Worm (Caenorhabditis elegans) whole organism, L1 larva: Measurements from ENCODE around the gene F46C5.9.

Source experiments
- C04F5.9 ChIP-seq: sonication (generic microtip); optimal IDR thresholded peaks from 2 replicates; lab custom pipeline; 2016; ENCODE audit warnings: missing genetic modification characterization, missing compliant biosample characterization
- C16A3.4 ChIP-seq: fragments of 150-350 bp; optimal IDR thresholded peaks from 2 replicates; lab custom pipeline; 2014; ENCODE audit warnings: missing biosample characterization, missing genetic modification characterization
- C34B4.2 ChIP-seq: sonication (generic microtip); optimal IDR thresholded peaks from 2 replicates; lab custom pipeline; 2017; ENCODE audit warnings: mild to moderate bottlenecking, missing genetic modification characterization, missing compliant biosample characterization
- Y116A8C.19 ChIP-seq: sonication (generic microtip); optimal IDR thresholded peaks from 2 replicates; lab custom pipeline; 2016; ENCODE audit warnings: missing compliant biosample characterization, missing genetic modification characterization, borderline replicate concordance
- aly-2 ChIP-seq: fragments of 150-350 bp; optimal IDR thresholded peaks from 2 replicates; lab custom pipeline; 2014; ENCODE audit warnings: missing biosample characterization, missing genetic modification characterization
- blmp-1 ChIP-seq: fragments of 150-350 bp; optimal IDR thresholded peaks from 2 replicates; lab custom pipeline; 2014; ENCODE audit warnings: missing biosample characterization, missing genetic modification characterization
- ces-1 ChIP-seq: fragments of 150-350 bp; optimal IDR thresholded peaks from 2 replicates; lab custom pipeline; 2014; ENCODE audit warnings: missing biosample characterization, missing genetic modification reagents, missing genetic modification characterization
- dpl-1 ChIP-seq, 3 experiments: fragments of 150-350 bp in 2 of 3; sonication (generic microtip) in 1 of 3; optimal IDR thresholded peaks; 2 replicates each; lab custom pipeline; 2014 to 2017; ENCODE audit warnings: missing biosample characterization in 3 of 3, missing genetic modification characterization in 3 of 3, missing genetic modification reagents in 3 of 3
- efl-1 ChIP-seq, 4 experiments: fragments of 150-350 bp; optimal IDR thresholded peaks in 3 of 4; peaks in 1 of 4; 1 replicate in 1 of 4; 2 replicates in 3 of 4; lab custom pipeline; 2014; ENCODE audit warnings: missing biosample characterization in 2 of 4, missing genetic modification characterization in 2 of 4, missing genetic modification reagents in 2 of 4
- egl-27 ChIP-seq, 2 experiments: fragments of 150-350 bp in 1 of 2; sonication (generic microtip); optimal IDR thresholded peaks; 3 replicates each; lab custom pipeline; 2017 to 2018; ENCODE audit warnings: missing biosample characterization in 2 of 2, missing genetic modification characterization in 2 of 2, missing genetic modification reagents in 2 of 2
- elt-3 ChIP-seq, 6 experiments: fragments of 150-350 bp in 1 of 6; sonication (generic microtip); optimal IDR thresholded peaks; 2 replicates each; lab custom pipeline; 2017 to 2018; ENCODE audit warnings: missing biosample characterization in 6 of 6, missing genetic modification characterization in 6 of 6, inconsistent platforms in 1 of 6
- grh-1 ChIP-seq: fragments of 200-800 bp; sonication (Bioruptor generic); IDR thresholded peaks from 2 replicates; pipeline ENCODE4 v1.3.6; 2022; ENCODE audit warnings: missing genetic modification reagents, missing genetic modification characterization, missing compliant biosample characterization
- hlh-4 ChIP-seq: sonication (generic microtip); optimal IDR thresholded peaks from 2 replicates; lab custom pipeline; 2016; ENCODE audit warnings: mild to moderate bottlenecking, missing genetic modification characterization, missing compliant biosample characterization
- isw-1 ChIP-seq: fragments of 200-800 bp; sonication (Bioruptor generic); IDR thresholded peaks from 2 replicates; pipeline ENCODE4 v1.3.6; 2022; ENCODE audit warnings: missing genetic modification characterization, missing compliant biosample characterization
- jun-1 ChIP-seq: fragments of 150-350 bp; optimal IDR thresholded peaks from 2 replicates; lab custom pipeline; 2014; ENCODE audit warnings: missing biosample characterization, missing genetic modification reagents, missing genetic modification characterization
- lin-14 ChIP-seq: fragments of 200-800 bp; sonication (Bioruptor generic); optimal IDR thresholded peaks from 2 replicates; lab custom pipeline; 2018; ENCODE audit warnings: mild to moderate bottlenecking, missing genetic modification characterization, moderate library complexity, missing compliant biosample characterization
- lin-35 ChIP-seq, 2 experiments: fragments of 150-350 bp; optimal IDR thresholded peaks; 2 replicates each; lab custom pipeline; 2014; ENCODE audit warnings: missing biosample characterization in 2 of 2, missing genetic modification characterization in 2 of 2, missing genetic modification reagents in 2 of 2
- lsy-2 ChIP-seq, 2 experiments: fragments of 150-350 bp; optimal IDR thresholded peaks; 2 replicates each; lab custom pipeline; 2014; ENCODE audit warnings: missing biosample characterization in 2 of 2, missing genetic modification characterization in 2 of 2
- mab-9 ChIP-seq: fragments of 200-800 bp; sonication (Bioruptor generic); IDR thresholded peaks from 2 replicates; pipeline ENCODE4 v1.3.6; 2022; ENCODE audit warnings: missing genetic modification reagents, missing genetic modification characterization, missing compliant biosample characterization
- mdl-1 ChIP-seq, 2 experiments: fragments of 150-350 bp; optimal IDR thresholded peaks; 2 replicates each; lab custom pipeline; 2014 to 2017; ENCODE audit warnings: missing biosample characterization in 2 of 2, missing genetic modification characterization in 2 of 2, inconsistent platforms in 1 of 2
- mef-2 ChIP-seq: fragments of 150-350 bp; optimal IDR thresholded peaks from 2 replicates; lab custom pipeline; 2014; ENCODE audit warnings: missing biosample characterization, missing genetic modification characterization
- mep-1 ChIP-seq: fragments of 150-350 bp; optimal IDR thresholded peaks from 2 replicates; lab custom pipeline; 2014; ENCODE audit warnings: missing biosample characterization, missing genetic modification characterization
- nhr-11 ChIP-seq: fragments of 150-350 bp; optimal IDR thresholded peaks from 2 replicates; lab custom pipeline; 2014; ENCODE audit warnings: missing biosample characterization, missing genetic modification characterization
- nhr-19 ChIP-seq: fragments of 200-800 bp; sonication (Bioruptor generic); conservative IDR thresholded peaks from 2 replicates; pipeline ENCODE4 v1.3.6; 2022; ENCODE audit warnings: missing genetic modification characterization, missing compliant biosample characterization
- nhr-20 ChIP-seq: sonication (generic microtip); optimal IDR thresholded peaks from 2 replicates; lab custom pipeline; 2016; ENCODE audit warnings: mild to moderate bottlenecking, missing genetic modification characterization, missing compliant biosample characterization
- nhr-28 ChIP-seq: fragments of 150-350 bp; optimal IDR thresholded peaks from 2 replicates; lab custom pipeline; 2014; ENCODE audit warnings: missing biosample characterization, missing genetic modification characterization
- nhr-47 ChIP-seq: sonication (generic microtip); optimal IDR thresholded peaks from 2 replicates; lab custom pipeline; 2016; ENCODE audit warnings: mild to moderate bottlenecking, missing genetic modification characterization, moderate library complexity, missing compliant biosample characterization
- nhr-71 ChIP-seq: sonication (generic microtip); optimal IDR thresholded peaks from 2 replicates; lab custom pipeline; 2016; ENCODE audit warnings: mild to moderate bottlenecking, missing genetic modification characterization, moderate library complexity, missing compliant biosample characterization
- nhr-76 ChIP-seq: sonication (generic microtip); optimal IDR thresholded peaks from 2 replicates; lab custom pipeline; 2017; ENCODE audit warnings: missing biosample characterization, missing genetic modification characterization
- nhr-84 ChIP-seq: sonication (generic microtip); optimal IDR thresholded peaks from 2 replicates; lab custom pipeline; 2017; ENCODE audit warnings: missing biosample characterization, missing genetic modification characterization
- nhr-85 ChIP-seq: sonication (generic microtip); peaks from one replicate; lab custom pipeline; 2016; ENCODE audit warnings: missing genetic modification characterization, inconsistent platforms, missing compliant biosample characterization
- nhr-90 ChIP-seq: sonication (generic microtip); optimal IDR thresholded peaks from 2 replicates; lab custom pipeline; 2016; ENCODE audit warnings: mild to moderate bottlenecking, missing genetic modification characterization, missing compliant biosample characterization; ENCODE audit not compliant: poor library complexity
- pax-3 ChIP-seq: fragments of 200-800 bp; sonication (Bioruptor generic); optimal IDR thresholded peaks from 2 replicates; lab custom pipeline; 2018; ENCODE audit warnings: mild to moderate bottlenecking, missing genetic modification characterization, moderate library complexity, missing compliant biosample characterization
- pqm-1 ChIP-seq: sonication (generic microtip); optimal IDR thresholded peaks from 3 replicates; lab custom pipeline; 2017; ENCODE audit warnings: missing biosample characterization, missing genetic modification characterization
- snu-23 ChIP-seq: sonication (generic microtip); optimal IDR thresholded peaks from 2 replicates; lab custom pipeline; 2016; ENCODE audit warnings: missing genetic modification characterization, missing compliant biosample characterization
- tbx-2 ChIP-seq: sonication (generic microtip); optimal IDR thresholded peaks from 2 replicates; lab custom pipeline; 2016; ENCODE audit warnings: missing genetic modification characterization, missing compliant biosample characterization
- unc-130 ChIP-seq: fragments of 150-350 bp; optimal IDR thresholded peaks from 2 replicates; lab custom pipeline; 2017; ENCODE audit warnings: missing biosample characterization, missing genetic modification characterization, inconsistent platforms
- vab-15 ChIP-seq: sonication (generic microtip); optimal IDR thresholded peaks from 2 replicates; lab custom pipeline; 2017; ENCODE audit warnings: missing genotype, mild to moderate bottlenecking, missing genetic modification characterization, missing compliant biosample characterization
- zag-1 ChIP-seq: fragments of 150-350 bp; optimal IDR thresholded peaks from 2 replicates; lab custom pipeline; 2014; ENCODE audit warnings: missing biosample characterization, missing genetic modification characterization
- zip-4 ChIP-seq: fragments of 200-800 bp; sonication (Bioruptor generic); optimal IDR thresholded peaks from 2 replicates; lab custom pipeline; 2018; ENCODE audit warnings: mild to moderate bottlenecking, missing genetic modification characterization, moderate library complexity, missing compliant biosample characterization
- ztf-11 ChIP-seq, 2 experiments: sonication (generic microtip); optimal IDR thresholded peaks; 2 replicates each; lab custom pipeline; 2016 to 2017; ENCODE audit warnings: missing genetic modification characterization in 2 of 2, missing biosample characterization in 1 of 2, missing compliant biosample characterization in 1 of 2

The F46C5.9 gene

DNA sequence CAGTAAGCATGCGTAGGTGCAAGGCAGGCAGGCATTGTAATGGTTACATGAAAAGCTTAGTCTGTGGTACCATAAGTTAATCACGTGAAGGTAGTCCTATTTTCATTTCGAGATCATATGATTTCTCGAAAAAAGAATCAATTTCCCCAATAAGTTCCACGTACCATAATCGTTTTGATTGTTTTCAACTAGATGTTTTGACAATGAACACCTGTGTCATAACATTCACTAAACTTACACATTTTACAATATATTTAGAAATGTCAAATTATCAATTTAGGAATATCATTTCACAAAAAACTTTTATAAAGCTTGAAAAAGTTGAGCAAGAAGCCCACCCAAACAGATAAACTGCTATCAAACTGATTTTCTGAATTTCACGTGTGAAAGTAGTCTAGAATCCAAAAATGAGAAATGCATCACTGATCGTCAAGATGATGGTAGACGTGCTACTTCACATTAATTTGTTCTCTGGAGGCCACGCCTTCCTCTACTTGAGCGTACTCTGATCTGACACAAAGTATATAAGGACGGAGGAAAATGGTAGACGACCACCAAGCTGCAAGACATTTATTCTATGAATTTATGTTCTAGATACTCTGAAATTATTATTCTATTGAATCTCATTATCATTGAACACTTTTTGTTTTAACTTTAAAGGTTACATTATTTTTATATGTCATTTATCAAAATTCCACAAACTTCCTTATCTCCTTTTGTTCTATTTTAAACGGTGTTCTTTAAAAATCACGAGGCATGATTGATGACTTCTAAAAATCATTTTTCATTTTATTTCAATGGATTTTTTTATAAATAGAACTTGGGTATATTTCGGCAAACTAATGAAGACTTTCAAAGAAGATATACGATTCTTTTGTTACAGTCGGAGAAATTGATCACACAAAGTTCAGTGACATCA lies 8.7 kb upstream of the F46C5.9 start, which contains the start of gene F46C5.10:
F46C5.10 (minus strand) TSS at position 51 of the 919 bp plus-strand sequence.
- peak in 3 of 6 experiments; percentile 17 to 46 (median 17) for TF ChIP-seq elt-3 (tag; optimal IDR thresholded peaks at IDR 0.05; lab: Kevin White, UChicago)
- no peak for TF ChIP-seq pqm-1 (tag; lab: Kevin White, UChicago)
- peak in 1 of 2 experiments; percentile 23 for TF ChIP-seq lsy-2 (tag; optimal IDR thresholded peaks at IDR 0.05; lab: Kevin White, UChicago)
- TF ChIP-seq nhr-71: peak; percentile 58
- peak; percentile 55 for TF ChIP-seq nhr-20
- peak; percentile 67 for TF ChIP-seq nhr-90 (tag; lab: Kevin White, UChicago)
- peak; percentile 5 for TF ChIP-seq mep-1
- peak; percentile 87 for TF ChIP-seq nhr-19 (GFP tag; lab: Robert Waterston, UW)
- no peak for TF ChIP-seq blmp-1 (tag; lab: Kevin White, UChicago)
- peak in 1 of 2 experiments; percentile 33 for TF ChIP-seq lin-35 (GFP tag; optimal IDR thresholded peaks at IDR 0.05; lab: Kevin White, UChicago)
- peak; percentile 25 for TF ChIP-seq tbx-2 (tag; lab: Kevin White, UChicago)
- peak; percentile 6 for TF ChIP-seq snu-23 (GFP tag; lab: Kevin White, UChicago)
- no peak for TF ChIP-seq efl-1 (optimal IDR thresholded peaks at IDR 0.05; lab: Kevin White, UChicago)
- TF ChIP-seq efl-1 (GFP tag; optimal IDR thresholded peaks at IDR 0.05 in 1 of 2; lab: Kevin White, UChicago): peak in 1 of 2 experiments; percentile 67
- no peak for TF ChIP-seq dpl-1 (GFP tag; optimal IDR thresholded peaks at IDR 0.05; lab: Kevin White, UChicago)
- peak; percentile 88 for TF ChIP-seq nhr-85 (tag; lab: Kevin White, UChicago)
- TF ChIP-seq aly-2 (tag; lab: Kevin White, UChicago): no peak
- no peak for TF ChIP-seq nhr-76 (tag; lab: Kevin White, UChicago)
- TF ChIP-seq nhr-47: peak; percentile 27
- no peak for TF ChIP-seq mef-2
- TF ChIP-seq, all 84 proteins: peak for 13

DNA sequence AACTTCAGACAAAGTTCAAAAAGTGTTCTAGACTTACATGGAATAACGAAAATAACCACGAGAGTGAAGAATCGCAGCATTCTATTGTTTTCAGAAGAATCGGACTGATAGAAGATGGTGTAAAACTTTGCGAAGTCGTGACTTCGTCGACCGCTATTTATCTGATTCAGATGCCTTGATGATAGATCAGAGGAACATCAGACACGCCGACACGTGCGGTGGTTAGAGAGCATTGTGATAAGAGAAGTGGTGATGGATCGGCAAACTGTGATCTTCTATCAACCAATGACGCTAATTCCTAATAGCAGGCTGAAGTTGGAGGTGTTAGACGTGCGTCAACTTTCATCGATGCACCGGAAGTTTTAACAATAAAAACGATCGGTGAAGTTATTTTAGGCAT lies 7.7 kb upstream of the F46C5.9 start:
- TF ChIP-seq unc-130 (tag; lab: Kevin White, UChicago): peak; percentile 30
- 0 out of 2 replicates have a peak, but pooled peaks have one; percentile 8 for TF ChIP-seq grh-1
- no peak for TF ChIP-seq egl-27 (tag; optimal IDR thresholded peaks at IDR 0.05; lab: Kevin White, UChicago)
- TF ChIP-seq zag-1 (tag; lab: Kevin White, UChicago): no peak
- peak; percentile 71 for TF ChIP-seq nhr-20
- TF ChIP-seq nhr-19 (GFP tag; lab: Robert Waterston, UW): peak; percentile 72
- TF ChIP-seq lin-14: peak; percentile 75
- no peak for TF ChIP-seq jun-1 (tag; lab: Kevin White, UChicago)
- TF ChIP-seq mab-9 (GFP tag; lab: Robert Waterston, UW): no peak
- TF ChIP-seq Y116A8C.19: no peak
- TF ChIP-seq nhr-71: peak; percentile 75
- TF ChIP-seq nhr-28 (tag; lab: Kevin White, UChicago): no peak
- TF ChIP-seq zip-4 (GFP tag; lab: Kevin White, UChicago): no peak
- TF ChIP-seq tbx-2 (tag; lab: Kevin White, UChicago): peak; percentile 51
- TF ChIP-seq snu-23 (GFP tag; lab: Kevin White, UChicago): peak; percentile 44
- TF ChIP-seq ztf-11 (tag; optimal IDR thresholded peaks at IDR 0.05; lab: Kevin White, UChicago): no peak
- peak; percentile 30 for TF ChIP-seq nhr-47
- TF ChIP-seq elt-3 (tag; optimal IDR thresholded peaks at IDR 0.05; lab: Kevin White, UChicago): peak in 5 of 6 experiments; percentile 57 to 95 (median 80)
- TF ChIP-seq mdl-1 (tag; optimal IDR thresholded peaks at IDR 0.05; lab: Kevin White, UChicago): peak in 1 of 2 experiments; percentile 71
- no peak for TF ChIP-seq isw-1 (GFP tag; lab: Robert Waterston, UW)
- TF ChIP-seq nhr-85 (tag; lab: Kevin White, UChicago): peak; percentile 96
- TF ChIP-seq hlh-4 (tag; lab: Kevin White, UChicago): no peak
- TF ChIP-seq nhr-90 (tag; lab: Kevin White, UChicago): peak; percentile 69
- no peak for TF ChIP-seq efl-1 (optimal IDR thresholded peaks at IDR 0.05; lab: Kevin White, UChicago)
- peak in 1 of 2 experiments; percentile 91 for TF ChIP-seq efl-1 (GFP tag; optimal IDR thresholded peaks at IDR 0.05 in 1 of 2; lab: Kevin White, UChicago)
- TF ChIP-seq vab-15 (tag; lab: Kevin White, UChicago): no peak
- no peak for TF ChIP-seq C16A3.4 (tag; lab: Kevin White, UChicago)
- TF ChIP-seq ces-1 (GFP tag; lab: Kevin White, UChicago): no peak
- peak in 1 of 2 experiments; percentile 29 for TF ChIP-seq lsy-2 (tag; optimal IDR thresholded peaks at IDR 0.05; lab: Kevin White, UChicago)
- no peak for TF ChIP-seq C34B4.2 (tag; lab: Kevin White, UChicago)
- TF ChIP-seq pax-3: no peak
- TF ChIP-seq blmp-1 (tag; lab: Kevin White, UChicago): peak; percentile 43
- no peak for TF ChIP-seq nhr-76 (tag; lab: Kevin White, UChicago)
- TF ChIP-seq C04F5.9 (tag; lab: Kevin White, UChicago): no peak
- no peak for TF ChIP-seq nhr-84 (tag; lab: Kevin White, UChicago)
- TF ChIP-seq nhr-11: no peak
- no peak for TF ChIP-seq pqm-1 (tag; lab: Kevin White, UChicago)
- peak in 1 of 2 experiments; percentile 47 for TF ChIP-seq lin-35 (GFP tag; optimal IDR thresholded peaks at IDR 0.05; lab: Kevin White, UChicago)
